Worm (Caenorhabditis elegans) whole organism, L4 larva: ENCODE data around the gene F07E5.5.

ENCODE experiments used
- F26F4.8 ChIP-seq: fragments of 200-800 bp; sonication (Bioruptor generic); conservative IDR thresholded peaks from 2 replicates; pipeline ENCODE4 v1.3.6; 2022; ENCODE audit warnings: missing genetic modification characterization, missing compliant biosample characterization
- F44E2.7 ChIP-seq: fragments of 200-800 bp; sonication (Bioruptor generic); IDR thresholded peaks from 2 replicates; pipeline ENCODE4 v2.1.2; 2022; ENCODE audit warnings: missing genetic modification characterization, missing compliant biosample characterization
- Y48G9A.11 ChIP-seq: fragments of 200-800 bp; sonication (Bioruptor generic); IDR thresholded peaks from 2 replicates; pipeline ENCODE4 v1.3.6; 2022; ENCODE audit warnings: missing genetic modification reagents, missing genetic modification characterization, missing compliant biosample characterization
- ZK337.2 ChIP-seq: fragments of 200-800 bp; sonication (Bioruptor generic); IDR thresholded peaks from 2 replicates; pipeline ENCODE4 v1.3.6; 2022; ENCODE audit warnings: missing genetic modification reagents, missing genetic modification characterization, missing compliant biosample characterization
- ZK546.5 ChIP-seq, 2 experiments: sonication (generic microtip); optimal IDR thresholded peaks; 2 replicates each; lab custom pipeline; 2017; ENCODE audit warnings: missing biosample characterization in 2 of 2, missing genetic modification characterization in 2 of 2
- aha-1 ChIP-seq: fragments of 150-350 bp; peaks from one replicate; lab custom pipeline; 2014; ENCODE audit warnings: missing biosample characterization, missing genetic modification characterization
- aly-2 ChIP-seq: sonication (generic microtip); optimal IDR thresholded peaks from 2 replicates; lab custom pipeline; 2018; ENCODE audit warnings: missing biosample characterization, missing genetic modification characterization
- attf-4 ChIP-seq: sonication (generic microtip); optimal IDR thresholded peaks from 3 replicates; lab custom pipeline; 2017; ENCODE audit warnings: missing biosample characterization, missing genetic modification characterization
- ceh-20 ChIP-seq: fragments of 200-800 bp; sonication (Bioruptor generic); IDR thresholded peaks from 2 replicates; pipeline ENCODE4 v1.3.6; 2022; ENCODE audit warnings: missing genetic modification reagents, missing genetic modification characterization, missing compliant biosample characterization
- ceh-44 ChIP-seq: fragments of 200-800 bp; sonication (Bioruptor generic); IDR thresholded peaks from 2 replicates; pipeline ENCODE4 v1.3.6; 2022; ENCODE audit warnings: missing genetic modification reagents, missing genetic modification characterization, missing compliant biosample characterization
- cey-2 ChIP-seq: sonication (generic microtip); optimal IDR thresholded peaks from 3 replicates; lab custom pipeline; 2017; ENCODE audit warnings: missing genetic modification characterization, mild to moderate bottlenecking, missing compliant biosample characterization, antibody characterized with exemption, borderline replicate concordance; ENCODE audit not compliant: insufficient read depth
- ctbp-1 ChIP-seq: fragments of 200-800 bp; sonication (Bioruptor generic); IDR thresholded peaks from 2 replicates; pipeline ENCODE4 v1.3.6; 2022; ENCODE audit warnings: missing genetic modification reagents, missing genetic modification characterization, missing compliant biosample characterization
- daf-12 ChIP-seq: fragments of 150-350 bp; optimal IDR thresholded peaks from 2 replicates; lab custom pipeline; 2014; ENCODE audit warnings: missing biosample characterization, missing genetic modification reagents, missing genetic modification characterization
- daf-16 ChIP-seq, 3 experiments: sonication (generic microtip); optimal IDR thresholded peaks; 2 replicates each; lab custom pipeline; 2016 to 2017; ENCODE audit warnings: missing genetic modification characterization in 3 of 3, missing genetic modification reagents in 3 of 3, mild to moderate bottlenecking in 2 of 3, missing compliant biosample characterization in 2 of 3, missing biosample characterization in 1 of 3, moderate library complexity in 1 of 3
- daf-19 ChIP-seq: fragments of 200-800 bp; sonication (Bioruptor generic); conservative IDR thresholded peaks from 2 replicates; pipeline ENCODE4 v1.3.6; 2022; ENCODE audit warnings: missing genetic modification characterization, missing compliant biosample characterization
- dmd-6 ChIP-seq: fragments of 200-800 bp; sonication (Bioruptor generic); IDR thresholded peaks from 2 replicates; pipeline ENCODE4 v1.3.6; 2022; ENCODE audit warnings: missing genetic modification reagents, missing genetic modification characterization, missing compliant biosample characterization
- dmd-8 ChIP-seq: fragments of 200-800 bp; sonication (Bioruptor generic); IDR thresholded peaks from 2 replicates; pipeline ENCODE4 v1.3.6; 2022; ENCODE audit warnings: missing genetic modification characterization, missing compliant biosample characterization
- fos-1 ChIP-seq: fragments of 150-350 bp; optimal IDR thresholded peaks from 2 replicates; lab custom pipeline; 2014; ENCODE audit warnings: missing biosample characterization, missing genetic modification characterization
- gei-8 ChIP-seq: fragments of 200-800 bp; sonication (Bioruptor generic); optimal IDR thresholded peaks from 2 replicates; lab custom pipeline; 2018; ENCODE audit warnings: mild to moderate bottlenecking, missing genetic modification characterization, missing compliant biosample characterization
- hmg-1.1 ChIP-seq: fragments of 200-800 bp; sonication (Bioruptor generic); IDR thresholded peaks from 2 replicates; pipeline ENCODE4 v1.3.6; 2022; ENCODE audit warnings: missing genetic modification reagents, missing genetic modification characterization, missing compliant biosample characterization
- jun-1 ChIP-seq: fragments of 150-350 bp; optimal IDR thresholded peaks from 2 replicates; lab custom pipeline; 2014; ENCODE audit warnings: missing biosample characterization, missing genetic modification reagents, missing genetic modification characterization
- lin-1 ChIP-seq: fragments of 200-800 bp; sonication (Bioruptor generic); IDR thresholded peaks from 2 replicates; pipeline ENCODE4 v1.3.6; 2022; ENCODE audit warnings: missing genetic modification reagents, missing genetic modification characterization, missing compliant biosample characterization
- lin-15B ChIP-seq: fragments of 150-350 bp; sonication (generic microtip); optimal IDR thresholded peaks from 3 replicates; lab custom pipeline; 2014; ENCODE audit warnings: missing biosample characterization, missing genetic modification characterization
- lin-39 ChIP-seq: fragments of 150-350 bp; optimal IDR thresholded peaks from 2 replicates; lab custom pipeline; 2014; ENCODE audit warnings: missing biosample characterization, missing genetic modification reagents, missing genetic modification characterization
- lsy-2 ChIP-seq, 2 experiments: fragments of 150-350 bp in 1 of 2; sonication (generic microtip) in 1 of 2; optimal IDR thresholded peaks; 2 replicates each; lab custom pipeline; 2014 to 2017; ENCODE audit warnings: missing biosample characterization in 2 of 2, missing genetic modification characterization in 2 of 2
- madf-5 ChIP-seq, 2 experiments: fragments of 200-800 bp; sonication (Bioruptor generic); IDR thresholded peaks; 2 replicates each; pipeline ENCODE4 v1.3.6; 2022; ENCODE audit warnings: missing compliant biosample characterization in 2 of 2, missing genetic modification characterization in 2 of 2
- mep-1 ChIP-seq: fragments of 150-350 bp; sonication (generic microtip); optimal IDR thresholded peaks from 3 replicates; lab custom pipeline; 2014; ENCODE audit warnings: missing biosample characterization, missing genetic modification characterization
- mxl-2 ChIP-seq: fragments of 200-800 bp; sonication (Bioruptor generic); conservative IDR thresholded peaks from 2 replicates; pipeline ENCODE4 v1.3.6; 2022; ENCODE audit warnings: missing genetic modification reagents, missing genetic modification characterization, missing compliant biosample characterization
- mxl-3 ChIP-seq: fragments of 200-800 bp; sonication (Bioruptor generic); optimal IDR thresholded peaks from 2 replicates; lab custom pipeline; 2018; ENCODE audit warnings: mild to moderate bottlenecking, missing genetic modification characterization, missing compliant biosample characterization
- nhr-10 ChIP-seq: fragments of 150-350 bp; optimal IDR thresholded peaks from 2 replicates; lab custom pipeline; 2014; ENCODE audit warnings: missing biosample characterization, missing genetic modification characterization
- nhr-237 ChIP-seq: sonication (generic microtip); optimal IDR thresholded peaks from 2 replicates; lab custom pipeline; 2017; ENCODE audit warnings: missing biosample characterization, missing genetic modification characterization
- nhr-28 ChIP-seq: fragments of 150-350 bp; optimal IDR thresholded peaks from 2 replicates; lab custom pipeline; 2014; ENCODE audit warnings: missing biosample characterization, missing genetic modification characterization
- nhr-77 ChIP-seq: fragments of 150-350 bp; optimal IDR thresholded peaks from 2 replicates; lab custom pipeline; 2014; ENCODE audit warnings: missing biosample characterization, missing genetic modification characterization
- pqm-1 ChIP-seq: sonication (generic microtip); optimal IDR thresholded peaks from 2 replicates; lab custom pipeline; 2017; ENCODE audit warnings: missing biosample characterization, missing genetic modification characterization
- sdz-12 ChIP-seq: fragments of 200-800 bp; sonication (Bioruptor generic); optimal IDR thresholded peaks from 2 replicates; lab custom pipeline; 2018; ENCODE audit warnings: mild to moderate bottlenecking, missing genetic modification characterization, missing compliant biosample characterization
- set-16 ChIP-seq: fragments of 200-800 bp; sonication (Bioruptor generic); IDR thresholded peaks from 2 replicates; pipeline ENCODE4 v1.3.6; 2022; ENCODE audit warnings: missing genetic modification reagents, missing genetic modification characterization, missing compliant biosample characterization
- snpc-4 ChIP-seq: fragments of 150-350 bp; optimal IDR thresholded peaks from 2 replicates; lab custom pipeline; 2014; ENCODE audit warnings: missing biosample characterization, missing genetic modification characterization
- spr-1 ChIP-seq: sonication (generic microtip); optimal IDR thresholded peaks from 2 replicates; lab custom pipeline; 2016; ENCODE audit warnings: mild to moderate bottlenecking, missing genetic modification characterization, missing compliant biosample characterization
- spr-3 ChIP-seq: fragments of 200-800 bp; sonication (Bioruptor generic); optimal IDR thresholded peaks from 2 replicates; lab custom pipeline; 2018; ENCODE audit warnings: mild to moderate bottlenecking, missing genetic modification characterization, missing compliant biosample characterization
- tag-97 ChIP-seq: fragments of 200-800 bp; sonication (Bioruptor generic); IDR thresholded peaks from 2 replicates; pipeline ENCODE4 v1.3.6; 2022; ENCODE audit warnings: missing genetic modification characterization, missing compliant biosample characterization
- unc-62 ChIP-seq, 3 experiments: fragments of 150-350 bp in 1 of 3; sonication (generic microtip); optimal IDR thresholded peaks in 2 of 3; peaks in 1 of 3; 1 replicate in 1 of 3; 2 replicates in 2 of 3; lab custom pipeline; 2014 to 2017; ENCODE audit warnings: missing biosample characterization in 3 of 3, missing genetic modification characterization in 3 of 3, missing genetic modification reagents in 3 of 3, missing genotype in 1 of 3
- zag-1 ChIP-seq: fragments of 150-350 bp; optimal IDR thresholded peaks from 2 replicates; lab custom pipeline; 2014; ENCODE audit warnings: missing biosample characterization, missing genetic modification characterization
- zfp-3 ChIP-seq: fragments of 200-800 bp; sonication (Bioruptor generic); conservative IDR thresholded peaks from 2 replicates; pipeline ENCODE4 v1.3.6; 2022; ENCODE audit warnings: missing genetic modification reagents, missing genetic modification characterization, missing compliant biosample characterization
- ztf-7 ChIP-seq: fragments of 150-350 bp; optimal IDR thresholded peaks from 2 replicates; lab custom pipeline; 2014; ENCODE audit warnings: missing biosample characterization, missing genetic modification characterization

F07E5.5 gene

DNA sequence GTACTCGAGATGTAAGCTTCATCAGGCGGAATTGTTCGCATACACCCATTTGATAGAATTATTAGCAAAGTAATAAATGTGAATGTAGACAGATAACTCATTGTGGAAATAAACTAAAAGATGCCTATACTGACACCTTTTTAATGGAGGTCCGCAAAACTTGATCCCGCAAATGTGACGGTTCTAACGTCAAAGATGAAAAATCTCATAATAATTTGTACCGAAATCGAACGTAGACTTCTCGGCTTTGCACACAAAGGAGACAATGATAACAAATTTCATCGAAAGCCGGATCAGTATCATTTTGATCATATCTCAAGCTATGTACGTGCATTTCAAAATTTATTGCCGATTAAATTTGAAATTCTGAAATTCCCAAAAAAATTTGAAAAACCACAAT, 49.4 kb upstream of the F07E5.5 start, which contains the start of gene R52.4:
Gene R52.4 (minus strand): TSS at position 101 of the 400 bp plus-strand sequence.
- TF ChIP-seq aly-2 (no peak), ztf-7 (tag; lab: Kevin White, UChicago) (no peak), F44E2.7 (no peak), mxl-2 (GFP tag; lab: Robert Waterston, UW) (no peak), ceh-44 (GFP tag; lab: Robert Waterston, UW) (no peak), madf-5 (GFP tag; IDR thresholded peaks at IDR 0.05; lab: Robert Waterston, UW) (no peak), nhr-237 (tag; lab: Kevin White, UChicago) (no peak), mxl-3 (no peak), lin-39 (tag; lab: Kevin White, UChicago) (no peak), dmd-6 (GFP tag; lab: Robert Waterston, UW) (no peak), mep-1 (tag; lab: Kevin White, UChicago) (no peak), tag-97 (GFP tag; lab: Robert Waterston, UW) (no peak), dmd-8 (GFP tag; lab: Robert Waterston, UW) (no peak), lsy-2 (tag; optimal IDR thresholded peaks at IDR 0.05; lab: Kevin White, UChicago) (no peak), sdz-12 (no peak), zag-1 (tag; lab: Kevin White, UChicago) (no peak), jun-1 (tag; lab: Kevin White, UChicago) (no peak), zfp-3 (GFP tag; lab: Robert Waterston, UW) (no peak), nhr-77 (no peak), hmg-1.1 (GFP tag; lab: Robert Waterston, UW) (no peak)

DNA sequence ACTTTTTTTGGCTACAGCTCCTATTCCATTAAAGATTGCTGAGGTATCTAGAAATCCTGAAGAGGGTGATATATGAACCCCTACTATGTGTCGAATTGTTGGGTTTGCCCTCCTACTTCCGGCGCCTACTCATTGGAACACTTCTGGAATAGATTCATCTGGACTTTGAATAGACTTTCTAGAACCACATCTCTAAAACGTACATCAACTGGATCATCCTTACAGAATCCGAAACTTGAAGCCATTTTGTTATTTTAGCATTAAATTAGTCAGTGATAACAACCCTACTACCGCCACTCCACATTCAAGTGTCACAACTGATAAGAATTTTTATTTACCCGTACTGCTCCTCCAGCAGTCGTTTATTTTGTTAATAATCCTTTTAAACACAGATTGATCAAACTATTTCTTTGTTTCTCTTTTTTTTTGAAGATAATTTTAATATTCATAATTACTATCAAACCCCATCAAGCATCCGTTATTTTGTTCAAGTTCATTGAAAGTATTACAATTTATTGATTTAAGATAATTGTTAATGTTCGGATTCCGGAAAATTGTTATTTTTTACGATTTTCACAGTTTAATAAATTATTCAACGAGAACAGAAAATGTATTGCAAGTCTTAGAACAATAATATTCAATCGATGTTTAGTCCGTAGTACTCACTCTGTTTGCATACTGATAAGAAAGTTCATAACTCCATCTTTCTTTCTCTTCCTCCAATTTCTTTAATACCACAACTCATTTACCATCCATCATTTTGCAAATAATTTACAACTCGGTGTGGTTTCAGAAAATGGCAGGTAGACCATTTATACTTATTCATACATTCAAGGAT, 40.5 kb upstream of the F07E5.5 start, which contains the start of gene math-42:
Gene math-42 (plus strand): TSS at position 788 of the 838 bp plus-strand sequence.
- TF ChIP-seq attf-4 (tag; lab: Kevin White, UChicago) (no peak), set-16 (GFP tag; lab: Robert Waterston, UW) (no peak), aha-1 (peak; percentile 57), hmg-1.1 (GFP tag; lab: Robert Waterston, UW) (no peak), tag-97 (GFP tag; lab: Robert Waterston, UW) (no peak), F26F4.8 (GFP tag; lab: Robert Waterston, UW) (no peak), unc-62 (GFP tag; optimal IDR thresholded peaks at IDR 0.05 in 1 of 2; lab: Kevin White, UChicago) (peak in 1 of 2 experiments; percentile 62), unc-62 (tag; optimal IDR thresholded peaks at IDR 0.05; lab: Kevin White, UChicago) (no peak), ztf-7 (tag; lab: Kevin White, UChicago) (no peak), daf-19 (GFP tag; lab: Robert Waterston, UW) (no peak), spr-3 (GFP tag; lab: Kevin White, UChicago) (no peak), dmd-6 (GFP tag; lab: Robert Waterston, UW) (peak; percentile 9; the same call in 1 of the 2 replicates), daf-16 (GFP tag; optimal IDR thresholded peaks at IDR 0.05; lab: Kevin White, UChicago) (no peak), daf-16 (tag; optimal IDR thresholded peaks at IDR 0.05; lab: Kevin White, UChicago) (peak; percentile 63), snpc-4 (tag; lab: Kevin White, UChicago) (no peak), jun-1 (tag; lab: Kevin White, UChicago) (no peak), Y48G9A.11 (GFP tag; lab: Robert Waterston, UW) (no peak), nhr-10 (tag; lab: Kevin White, UChicago) (no peak), ZK546.5 (tag; optimal IDR thresholded peaks at IDR 0.05; lab: Kevin White, UChicago) (no peak), nhr-28 (tag; lab: Kevin White, UChicago) (peak; percentile 31), pqm-1 (peak; percentile 52)

DNA sequence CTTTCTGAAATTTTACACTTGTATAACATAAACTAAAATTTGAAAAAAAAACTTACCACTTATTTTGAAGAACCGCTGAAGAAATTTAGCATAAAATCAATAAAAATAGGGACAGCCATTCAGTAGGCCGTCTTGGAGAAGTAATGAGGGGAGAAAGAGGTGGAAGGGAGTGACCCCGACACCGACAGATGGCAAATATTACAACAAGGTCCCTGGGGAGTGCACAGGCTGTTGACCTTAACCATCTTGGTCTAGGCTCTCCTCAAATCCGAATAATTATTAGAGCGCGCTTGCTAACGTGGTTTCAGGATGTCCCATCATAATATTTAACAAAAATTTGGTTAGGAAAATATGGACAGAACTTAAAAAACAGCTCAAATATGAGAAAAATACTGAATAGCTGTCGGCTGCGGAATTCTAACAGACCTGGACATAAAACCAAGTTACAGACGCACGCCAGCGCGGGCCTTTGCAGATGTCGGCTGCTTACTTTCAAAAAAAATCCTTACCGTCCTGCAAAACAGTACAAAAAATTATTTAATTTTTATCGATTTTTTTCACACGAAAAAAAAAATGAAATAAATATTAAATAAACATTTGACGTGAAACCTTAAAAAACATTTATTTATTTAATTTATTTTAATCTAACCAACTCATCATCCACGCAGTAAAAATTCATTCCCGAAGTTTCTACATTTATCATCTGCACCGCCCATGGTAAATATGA, 36.2 kb upstream of the F07E5.5 start, which contains the start of gene T16A1.2:
Gene T16A1.2 (plus strand): TSS at position 677 of the 727 bp plus-strand sequence.
- TF ChIP-seq gei-8 (GFP tag; lab: Kevin White, UChicago) (no peak), mxl-3 (no peak), ZK337.2 (GFP tag; lab: Robert Waterston, UW) (no peak), Y48G9A.11 (GFP tag; lab: Robert Waterston, UW) (no peak), ceh-20 (GFP tag; lab: Robert Waterston, UW) (no peak), daf-12 (tag; lab: Kevin White, UChicago) (no peak), ctbp-1 (GFP tag; lab: Robert Waterston, UW) (no peak), zfp-3 (GFP tag; lab: Robert Waterston, UW) (no peak), cey-2 (no peak), set-16 (GFP tag; lab: Robert Waterston, UW) (no peak), lin-15B (tag; lab: Kevin White, UChicago) (no peak), spr-1 (tag; lab: Kevin White, UChicago) (no peak), fos-1 (no peak), aha-1 (no peak), lin-1 (GFP tag; lab: Robert Waterston, UW) (no peak), jun-1 (tag; lab: Kevin White, UChicago) (no peak), mxl-2 (GFP tag; lab: Robert Waterston, UW) (no peak)
